Fruit fly (Drosophila melanogaster): ENCODE results near the gene CG10405.

The CG10405 gene

dm6 chr3R:16455875-16456274, 1.6 kb downstream of the CG10405 start, which contains the start of gene CG14883 (continued):
- TF ChIP-seq z (GFP tag; IDR thresholded peaks at IDR 0.05), result no peak
- peak; percentile 88 for TF ChIP-seq Dp (GFP tag; optimal IDR thresholded peaks at IDR 0.05)
- TF ChIP-seq E2f2 (GFP tag; IDR thresholded peaks at IDR 0.05), result peak; percentile 91
- peak; percentile 46; the same call in 1 of the 2 replicates for TF ChIP-seq nerfin-2 (GFP tag; IDR thresholded peaks at IDR 0.05; ENCODE audit: partially characterized antibody)
- TF ChIP-seq CG10267 (tag; optimal IDR thresholded peaks at IDR 0.05), result peak; percentile 14
- peak; percentile 65; the same call in 1 of the 2 replicates for TF ChIP-seq bbx (GFP tag; IDR thresholded peaks at IDR 0.05; ENCODE audit: partially characterized antibody)
- no peak for TF ChIP-seq Six4 (GFP tag; optimal IDR thresholded peaks at IDR 0.05)
- TF ChIP-seq sug (tag; optimal IDR thresholded peaks at IDR 0.05), result no peak
- no peak for TF ChIP-seq CG1233 (GFP tag; optimal IDR thresholded peaks at IDR 0.05)
- no peak for TF ChIP-seq en (GFP tag; optimal IDR thresholded peaks at IDR 0.05)
- no peak for TF ChIP-seq CG6765 (GFP tag; optimal IDR thresholded peaks at IDR 0.05)
- TF ChIP-seq knrl (GFP tag; IDR thresholded peaks at IDR 0.05; ENCODE audit: partially characterized antibody), result 0 out of 3 replicates have a peak, but pooled peaks have one; percentile 17
- peak; percentile 52; the same call in 1 of the 2 replicates for TF ChIP-seq unc-4 (GFP tag; IDR thresholded peaks at IDR 0.05; ENCODE audit: partially characterized antibody)
- no peak for TF ChIP-seq dpn (GFP tag; optimal IDR thresholded peaks at IDR 0.05)
- TF ChIP-seq Dip3 (GFP tag; optimal IDR thresholded peaks at IDR 0.05), result no peak
- peak; percentile 34; the same call in 1 of the 2 replicates for TF ChIP-seq hbn (GFP tag; IDR thresholded peaks at IDR 0.05; ENCODE audit: partially characterized antibody)
- peak; percentile 75 for TF ChIP-seq CG3995 (GFP tag; optimal IDR thresholded peaks at IDR 0.05)
- TF ChIP-seq CG16779 (GFP tag; IDR thresholded peaks at IDR 0.05), result no peak
- TF ChIP-seq Doc3 (GFP tag; IDR thresholded peaks at IDR 0.05; ENCODE audit: partially characterized antibody), result 0 out of 3 replicates have a peak, but pooled peaks have one; percentile 39
- peak; percentile 69 for TF ChIP-seq CG13287 (GFP tag; IDR thresholded peaks at IDR 0.05; ENCODE audit: partially characterized antibody)
- peak; percentile 26 for TF ChIP-seq YL-1 (GFP tag; optimal IDR thresholded peaks at IDR 0.05)
- no peak for TF ChIP-seq sqz (GFP tag; optimal IDR thresholded peaks at IDR 0.05)
- peak; percentile 18 for TF ChIP-seq CG17568 (GFP tag; optimal IDR thresholded peaks at IDR 0.05)
- peak; percentile 79 for TF ChIP-seq bigmax (GFP tag; optimal IDR thresholded peaks at IDR 0.05)
- peak; percentile 58; the same call in 2 of the 4 replicates for TF ChIP-seq Dll (GFP tag; IDR thresholded peaks at IDR 0.05; ENCODE audit: partially characterized antibody)
- no peak for TF ChIP-seq Mrtf (GFP tag; IDR thresholded peaks at IDR 0.05)
- peak; percentile 69 for TF ChIP-seq Dref (GFP tag; IDR thresholded peaks at IDR 0.05)
- TF ChIP-seq Adf1 (GFP tag; IDR thresholded peaks at IDR 0.05), result no peak
- no peak for TF ChIP-seq Spps (tag; optimal IDR thresholded peaks at IDR 0.05)
- TF ChIP-seq CG9797 (GFP tag; optimal IDR thresholded peaks at IDR 0.05), result peak; percentile 27
- peak; percentile 72 for TF ChIP-seq CG6791 (GFP tag; IDR thresholded peaks at IDR 0.05; ENCODE audit: partially characterized antibody)
- no peak for TF ChIP-seq dmrt11E (tag; optimal IDR thresholded peaks at IDR 0.05)
- peak in 1 of 2 experiments; percentile 89 for TF ChIP-seq crp (GFP tag; optimal IDR thresholded peaks at IDR 0.05)
- peak; percentile 43 for TF ChIP-seq pzg (GFP tag; optimal IDR thresholded peaks at IDR 0.05)
- TF ChIP-seq Opbp (GFP tag; IDR thresholded peaks at IDR 0.05; ENCODE audit: partially characterized antibody), result peak; percentile 54; the same call in 1 of the 3 replicates
- TF ChIP-seq Antp (GFP tag; optimal IDR thresholded peaks at IDR 0.05), result no peak
- peak; percentile 58 for TF ChIP-seq trem (tag; optimal IDR thresholded peaks at IDR 0.05)
- peak; percentile 70 for TF ChIP-seq CG2116 (GFP tag; optimal IDR thresholded peaks at IDR 0.05)
- peak; percentile 33; the same call in 1 of the 2 replicates for TF ChIP-seq ato (GFP tag; IDR thresholded peaks at IDR 0.05; ENCODE audit: partially characterized antibody)
- peak; percentile 10 for TF ChIP-seq kah (GFP tag; optimal IDR thresholded peaks at IDR 0.05)
- TF ChIP-seq MTF-1 (GFP tag; optimal IDR thresholded peaks at IDR 0.05; ENCODE audit: borderline replicate concordance), result no peak
- peak; percentile 27 for TF ChIP-seq CG4617 (GFP tag; optimal IDR thresholded peaks at IDR 0.05; ENCODE audit: borderline replicate concordance)
- TF ChIP-seq CG14965 (GFP tag; optimal IDR thresholded peaks at IDR 0.05; ENCODE audit: borderline replicate concordance), result no peak
